Worm (Caenorhabditis elegans) whole organism, young adult: ENCODE measurements around the gene F54E12.2.

ENCODE experiments used
- akir-1 ChIP-seq: fragments of 200-800 bp; sonication (Bioruptor generic); optimal IDR thresholded peaks from 2 replicates; lab custom pipeline; 2018; ENCODE audit warnings: mild to moderate bottlenecking, missing genetic modification characterization, moderate library complexity, missing compliant biosample characterization
- attf-3 ChIP-seq: fragments of 200-800 bp; sonication (Bioruptor generic); conservative IDR thresholded peaks from 2 replicates; pipeline ENCODE4 v1.3.6; 2022; ENCODE audit warnings: missing genetic modification reagents, missing genetic modification characterization, missing compliant biosample characterization
- bed-1 ChIP-seq: fragments of 200-800 bp; sonication (Bioruptor generic); IDR thresholded peaks from 2 replicates; pipeline ENCODE4 v1.3.6; 2022; ENCODE audit warnings: missing genetic modification reagents, missing genetic modification characterization, missing compliant biosample characterization
- die-1 ChIP-seq: sonication (generic microtip); optimal IDR thresholded peaks from 2 replicates; lab custom pipeline; 2016; ENCODE audit warnings: missing genotype, mild to moderate bottlenecking, missing genetic modification characterization, missing compliant biosample characterization
- lsy-27 ChIP-seq: sonication (generic microtip); optimal IDR thresholded peaks from 2 replicates; lab custom pipeline; 2017; ENCODE audit warnings: missing genetic modification characterization, mild to moderate bottlenecking, missing compliant biosample characterization, antibody characterized with exemption, missing genotype, borderline replicate concordance; ENCODE audit not compliant: insufficient read depth
- mes-4 ChIP-seq: sonication (generic microtip); optimal IDR thresholded peaks from 2 replicates; lab custom pipeline; 2016; ENCODE audit warnings: missing genotype, missing genetic modification characterization, missing compliant biosample characterization
- nfya-1 ChIP-seq: sonication (generic microtip); optimal IDR thresholded peaks from 2 replicates; lab custom pipeline; 2017; ENCODE audit warnings: antibody characterized with exemption, missing compliant biosample characterization, missing genetic modification characterization, borderline replicate concordance; ENCODE audit not compliant: insufficient read depth
- somi-1 ChIP-seq: fragments of 200-800 bp; sonication (Bioruptor generic); optimal IDR thresholded peaks from 2 replicates; lab custom pipeline; 2018; ENCODE audit warnings: mild to moderate bottlenecking, missing genetic modification characterization, missing compliant biosample characterization
- unc-62 ChIP-seq: fragments of 150-350 bp; optimal IDR thresholded peaks from 2 replicates; lab custom pipeline; 2014; ENCODE audit warnings: missing biosample characterization, missing genetic modification reagents, missing genetic modification characterization

DNA sequence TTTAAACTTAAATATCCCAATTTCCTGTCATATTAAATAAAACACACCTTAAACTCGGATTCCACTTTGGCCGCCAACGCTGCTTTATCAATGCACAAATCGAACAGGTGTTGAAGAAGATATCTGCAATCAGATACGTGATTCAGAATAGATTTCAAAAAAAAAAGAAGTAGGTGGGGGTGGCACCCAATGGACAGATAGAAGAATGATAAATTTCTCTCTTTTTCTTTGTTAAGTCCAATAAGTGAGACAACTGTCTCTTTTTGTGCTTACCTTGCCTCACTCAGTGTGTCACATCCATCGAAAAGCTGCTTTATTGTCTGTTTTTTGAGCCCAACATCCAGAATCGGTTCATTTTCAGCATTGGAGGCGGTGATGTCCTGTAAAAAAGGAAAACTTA, 13.8 kb upstream of the F54E12.2 start:
- TF ChIP-seq mes-4 (tag; lab: Kevin White, UChicago) (no peak), lsy-27 (tag; lab: Kevin White, UChicago) (no peak), nfya-1 (tag; lab: Kevin White, UChicago) (no peak), somi-1 (GFP tag; lab: Kevin White, UChicago) (no peak), attf-3 (GFP tag; lab: Robert Waterston, UW) (no peak), unc-62 (GFP tag; lab: Kevin White, UChicago) (no peak), akir-1 (GFP tag; lab: Kevin White, UChicago) (no peak), bed-1 (GFP tag; lab: Robert Waterston, UW) (no peak), die-1 (tag; lab: Kevin White, UChicago) (no peak)
